Worm (Caenorhabditis elegans): ENCODE data around the gene K10H10.12.
A peak's percentile ranks its signal among the peaks of the same experiment; 100 is the strongest.

Gene K10H10.12

ce11 chrII:14506245-14506644 is at the start of gene K10H10.12:
Gene K10H10.12, minus strand, starts transcription at chrII:14506345.
- TF ChIP-seq W03F9.2 (tag; optimal IDR thresholded peaks at IDR 0.05) (no peak), him-1 (tag; optimal IDR thresholded peaks at IDR 0.05) (no peak), dao-5 (tag; optimal IDR thresholded peaks at IDR 0.05) (no peak)

- TF ChIP-seq W03F9.2 (tag; optimal IDR thresholded peaks at IDR 0.05) (no peak), him-1 (tag; optimal IDR thresholded peaks at IDR 0.05) (no peak), dao-5 (tag; optimal IDR thresholded peaks at IDR 0.05) (no peak)
Measured at ce11 chrII:14555019-14555418, 48.9 kb upstream of the K10H10.12 start.

- TF ChIP-seq dao-5 (tag; optimal IDR thresholded peaks at IDR 0.05) (no peak), W03F9.2 (tag; optimal IDR thresholded peaks at IDR 0.05) (no peak), him-1 (tag; optimal IDR thresholded peaks at IDR 0.05) (no peak)
Measured at ce11 chrII:14550613-14551012, 44.5 kb upstream of the K10H10.12 start, which contains the start of gene nlp-41. Gene nlp-41, plus strand, starts transcription at chrII:14550913.

- no peak for TF ChIP-seq dao-5 (tag; optimal IDR thresholded peaks at IDR 0.05)
- no peak for TF ChIP-seq W03F9.2 (tag; optimal IDR thresholded peaks at IDR 0.05)
- TF ChIP-seq him-1 (tag; optimal IDR thresholded peaks at IDR 0.05): no peak
Measured at ce11 chrII:14548691-14549090, 42.5 kb upstream of the K10H10.12 start, which contains the start of gene gcy-29. Gene gcy-29, minus strand, starts transcription at chrII:14548791.

- TF ChIP-seq W03F9.2 (tag; optimal IDR thresholded peaks at IDR 0.05): no peak
- no peak for TF ChIP-seq him-1 (tag; optimal IDR thresholded peaks at IDR 0.05)
- no peak for TF ChIP-seq dao-5 (tag; optimal IDR thresholded peaks at IDR 0.05)
Measured at ce11 chrII:14540551-14540950, 34.4 kb upstream of the K10H10.12 start.

ce11 chrII:14537728-14538127 is 31.6 kb upstream of the K10H10.12 start, which contains the start of the genes clec-147 and C04H5.7:
Gene clec-147, minus strand, starts transcription at chrII:14537828.
Gene C04H5.7, plus strand, starts transcription at chrII:14537946.
- TF ChIP-seq him-1 (tag; optimal IDR thresholded peaks at IDR 0.05) (no peak), W03F9.2 (tag; optimal IDR thresholded peaks at IDR 0.05) (no peak), dao-5 (tag; optimal IDR thresholded peaks at IDR 0.05) (no peak)

- no peak for TF ChIP-seq him-1 (tag; optimal IDR thresholded peaks at IDR 0.05)
- no peak for TF ChIP-seq W03F9.2 (tag; optimal IDR thresholded peaks at IDR 0.05)
- no peak for TF ChIP-seq dao-5 (tag; optimal IDR thresholded peaks at IDR 0.05)
Measured at ce11 chrII:14534000-14534399, 27.9 kb upstream of the K10H10.12 start, which contains the start of gene C04H5.1. Gene C04H5.1, plus strand, starts transcription at chrII:14534300.

- TF ChIP-seq dao-5 (tag; optimal IDR thresholded peaks at IDR 0.05) (no peak), W03F9.2 (tag; optimal IDR thresholded peaks at IDR 0.05) (peak; percentile 71)
Measured at ce11 chrII:14528233-14528802, 22.2 kb upstream of the K10H10.12 start, which contains the start of the genes F57C2.5 and spat-1. Gene F57C2.5, minus strand, starts transcription at chrII:14528239. Gene spat-1, plus strand, starts transcription at chrII:14528752.

ce11 chrII:14527104-14527503 is 21.0 kb upstream of the K10H10.12 start:
- TF ChIP-seq W03F9.2 (tag; optimal IDR thresholded peaks at IDR 0.05) (no peak), him-1 (tag; optimal IDR thresholded peaks at IDR 0.05) (no peak), dao-5 (tag; optimal IDR thresholded peaks at IDR 0.05) (no peak)

ce11 chrII:14525013-14525412 is 18.9 kb upstream of the K10H10.12 start, which contains the start of gene F57C2.4:
Gene F57C2.4, plus strand, starts transcription at chrII:14525313.
- TF ChIP-seq W03F9.2 (tag; optimal IDR thresholded peaks at IDR 0.05) (no peak), him-1 (tag; optimal IDR thresholded peaks at IDR 0.05) (no peak), dao-5 (tag; optimal IDR thresholded peaks at IDR 0.05) (no peak)

ce11 chrII:14523645-14524223 is 17.6 kb upstream of the K10H10.12 start, which contains the start of gene pot-2:
Gene pot-2, plus strand, starts transcription at chrII:14524173.
- no peak for TF ChIP-seq W03F9.2 (tag; optimal IDR thresholded peaks at IDR 0.05)
- no peak for TF ChIP-seq him-1 (tag; optimal IDR thresholded peaks at IDR 0.05)
- TF ChIP-seq dao-5 (tag; optimal IDR thresholded peaks at IDR 0.05): no peak

ce11 chrII:14523070-14523572 is 17.0 kb upstream of the K10H10.12 start, which contains the start of gene btb-20:
Gene btb-20, minus strand, starts transcription at chrII:14523522.
- no peak for TF ChIP-seq W03F9.2 (tag; optimal IDR thresholded peaks at IDR 0.05)
- TF ChIP-seq dao-5 (tag; optimal IDR thresholded peaks at IDR 0.05): no peak
- no peak for TF ChIP-seq him-1 (tag; optimal IDR thresholded peaks at IDR 0.05)

- TF ChIP-seq W03F9.2 (tag; optimal IDR thresholded peaks at IDR 0.05) (no peak), dao-5 (tag; optimal IDR thresholded peaks at IDR 0.05) (no peak), him-1 (tag; optimal IDR thresholded peaks at IDR 0.05) (no peak)
Measured at ce11 chrII:14522037-14522436, 15.9 kb upstream of the K10H10.12 start, which contains the start of gene btb-19. Gene btb-19, minus strand, starts transcription at chrII:14522137.

ce11 chrII:14515017-14515416 is 8.9 kb upstream of the K10H10.12 start, which contains the start of gene K10H10.9:
Gene K10H10.9, minus strand, starts transcription at chrII:14515117.
- TF ChIP-seq him-1 (tag; optimal IDR thresholded peaks at IDR 0.05) (no peak), W03F9.2 (tag; optimal IDR thresholded peaks at IDR 0.05) (no peak), dao-5 (tag; optimal IDR thresholded peaks at IDR 0.05) (no peak)

Measured in whole organism, L4/young adult.